Fruit fly (Drosophila melanogaster) whole organism, embryonic: ENCODE measurements around the gene Pex3.

Experiments used
- Atf6 ChIP-seq: fragments of 200-800 bp; sonication (Bioruptor generic); IDR thresholded peaks from 2 replicates; pipeline ENCODE4 v1.3.6; 2022; ENCODE audit warnings: missing biosample characterization, missing genetic modification characterization
- B-H1 ChIP-seq: fragments of 200-800 bp; sonication (Bioruptor generic); IDR thresholded peaks from 3 replicates; pipeline ENCODE4 v1.3.6; 2022; ENCODE audit warnings: missing biosample characterization, missing genetic modification characterization
- CG10147 ChIP-seq: fragments of 200-800 bp; sonication (Bioruptor generic); optimal IDR thresholded peaks from 2 replicates; lab custom pipeline; 2019; ENCODE audit warnings: missing biosample characterization, mild to moderate bottlenecking, missing genetic modification characterization, moderate library complexity
- CG10959 ChIP-seq: fragments of 200-800 bp; sonication (Bioruptor generic); IDR thresholded peaks from 2 replicates; pipeline ENCODE4 v1.3.6; 2022; ENCODE audit warnings: missing biosample characterization, missing genetic modification characterization
- CG11093 ChIP-seq: fragments of 200-800 bp; sonication (Bioruptor generic); IDR thresholded peaks from 3 replicates; pipeline ENCODE4 v1.3.6; 2022; ENCODE audit warnings: missing biosample characterization, missing genetic modification characterization
- CG11504 ChIP-seq: fragments of 200-800 bp; sonication (Bioruptor generic); optimal IDR thresholded peaks from 3 replicates; lab custom pipeline; 2019; ENCODE audit warnings: missing biosample characterization, mild to moderate bottlenecking, missing genetic modification characterization, moderate library complexity
- CG13287 ChIP-seq: fragments of 200-800 bp; sonication (Bioruptor generic); IDR thresholded peaks from 2 replicates; pipeline ENCODE4 v1.3.6; 2022; ENCODE audit warnings: missing biosample characterization, missing genetic modification characterization; ENCODE audit not compliant: partially characterized antibody
- CG13775 ChIP-seq: fragments of 200-800 bp; sonication (Bioruptor generic); optimal IDR thresholded peaks from 3 replicates; lab custom pipeline; 2017; ENCODE audit warnings: missing biosample characterization, mild to moderate bottlenecking, missing genetic modification characterization
- CG17359 ChIP-seq: fragments of 200-800 bp; sonication (Bioruptor generic); optimal IDR thresholded peaks from 3 replicates; lab custom pipeline; 2018; ENCODE audit warnings: missing biosample characterization, mild to moderate bottlenecking, missing genetic modification characterization, moderate library complexity
- CG17568 ChIP-seq: fragments of 200-800 bp; sonication (Bioruptor generic); optimal IDR thresholded peaks from 2 replicates; lab custom pipeline; 2018; ENCODE audit warnings: missing biosample characterization, mild to moderate bottlenecking, missing genetic modification characterization, moderate library complexity
- CG30020 ChIP-seq: fragments of 200-800 bp; optimal IDR thresholded peaks from 2 replicates; lab custom pipeline; 2019; ENCODE audit warnings: missing biosample characterization, mild to moderate bottlenecking, missing genetic modification characterization, moderate library complexity
- CG30403 ChIP-seq: fragments of 200-800 bp; sonication (Bioruptor generic); optimal IDR thresholded peaks from 3 replicates; lab custom pipeline; 2016; ENCODE audit warnings: missing biosample characterization, missing genetic modification characterization
- CG3995 ChIP-seq: fragments of 200-800 bp; sonication (Bioruptor generic); optimal IDR thresholded peaks from 3 replicates; lab custom pipeline; 2016; ENCODE audit warnings: missing biosample characterization, missing genetic modification characterization
- CG4360 ChIP-seq: fragments of 200-800 bp; sonication (Bioruptor generic); IDR thresholded peaks from 2 replicates; pipeline ENCODE4 v1.3.6; 2022; ENCODE audit warnings: missing biosample characterization, missing genetic modification characterization
- CG4617 ChIP-seq: fragments of 200-800 bp; sonication (Bioruptor generic); optimal IDR thresholded peaks from 3 replicates; lab custom pipeline; 2016; ENCODE audit warnings: missing biosample characterization, missing genetic modification characterization, borderline replicate concordance
- CG4854 ChIP-seq: fragments of 200-800 bp; sonication (Bioruptor generic); optimal IDR thresholded peaks from 2 replicates; lab custom pipeline; 2016; ENCODE audit warnings: missing biosample characterization, missing genetic modification characterization, inconsistent platforms
- CG6175 ChIP-seq: fragments of 200-800 bp; sonication (Bioruptor generic); IDR thresholded peaks from 3 replicates; pipeline ENCODE4 v1.3.6; 2022; ENCODE audit warnings: missing biosample characterization, missing genetic modification characterization
- CG7839 ChIP-seq: fragments of 200-800 bp; sonication (Bioruptor generic); optimal IDR thresholded peaks from 3 replicates; lab custom pipeline; 2018; ENCODE audit warnings: missing biosample characterization, mild to moderate bottlenecking, missing genetic modification characterization, moderate library complexity
- CG7987 ChIP-seq: fragments of 200-800 bp; sonication (Bioruptor generic); optimal IDR thresholded peaks from 2 replicates; lab custom pipeline; 2018; ENCODE audit warnings: missing biosample characterization, mild to moderate bottlenecking, missing genetic modification characterization, moderate library complexity
- CTCF ChIP-seq: fragments of 200-800 bp; sonication (Bioruptor generic); optimal IDR thresholded peaks from 2 replicates; lab custom pipeline; 2017; ENCODE audit warnings: missing biosample characterization, mild to moderate bottlenecking, missing genetic modification characterization, moderate library complexity
- CoRest ChIP-seq: fragments of 200-800 bp; sonication (Bioruptor generic); optimal IDR thresholded peaks from 3 replicates; lab custom pipeline; 2018; ENCODE audit warnings: missing biosample characterization, mild to moderate bottlenecking, missing genetic modification characterization, moderate library complexity
- Ets97D ChIP-seq: fragments of 200-800 bp; sonication (Bioruptor generic); optimal IDR thresholded peaks from 3 replicates; lab custom pipeline; 2016; ENCODE audit warnings: missing biosample characterization, missing genetic modification characterization
- Hey ChIP-seq: fragments of 200-800 bp; sonication (Bioruptor generic); optimal IDR thresholded peaks from 3 replicates; lab custom pipeline; 2018; ENCODE audit warnings: missing biosample characterization, mild to moderate bottlenecking, missing genetic modification characterization
- Lim3 ChIP-seq: fragments of 200-800 bp; sonication (Bioruptor generic); IDR thresholded peaks from 2 replicates; pipeline ENCODE4 v1.3.6; 2022; ENCODE audit warnings: missing biosample characterization, missing genetic modification characterization
- Myb ChIP-seq: fragments of 200-800 bp; sonication (Bioruptor generic); optimal IDR thresholded peaks from 2 replicates; lab custom pipeline; 2016; ENCODE audit warnings: missing biosample characterization, missing genetic modification characterization
- NC2β ChIP-seq: fragments of 200-800 bp; sonication (Bioruptor generic); optimal IDR thresholded peaks from 2 replicates; lab custom pipeline; 2016; ENCODE audit warnings: missing biosample characterization, missing genetic modification characterization
- Poxn ChIP-seq: fragments of 200-800 bp; sonication (Bioruptor generic); IDR thresholded peaks from 2 replicates; pipeline ENCODE4 v1.3.6; 2022; ENCODE audit warnings: missing biosample characterization, missing genetic modification characterization
- Sox100B ChIP-seq: fragments of 200-800 bp; sonication (Bioruptor generic); optimal IDR thresholded peaks from 3 replicates; lab custom pipeline; 2018; ENCODE audit warnings: missing biosample characterization, mild to moderate bottlenecking, missing genetic modification characterization
- Taf1 ChIP-seq: fragments of 200-800 bp; sonication (Bioruptor generic); IDR thresholded peaks from 2 replicates; pipeline ENCODE4 v1.3.6; 2022; ENCODE audit warnings: missing biosample characterization, missing genetic modification characterization
- Xrp1 ChIP-seq: fragments of 200-800 bp; sonication (Bioruptor generic); IDR thresholded peaks from 2 replicates; pipeline ENCODE4 v1.3.6; 2022; ENCODE audit warnings: missing biosample characterization, missing genetic modification characterization
- amos ChIP-seq: fragments of 200-800 bp; sonication (Bioruptor generic); IDR thresholded peaks from 2 replicates; pipeline ENCODE4 v1.3.6; 2022; ENCODE audit warnings: missing biosample characterization, missing genetic modification characterization; ENCODE audit not compliant: partially characterized antibody
- ap ChIP-seq: fragments of 200-800 bp; sonication (Bioruptor generic); IDR thresholded peaks from 2 replicates; pipeline ENCODE4 v1.3.6; 2022; ENCODE audit warnings: missing biosample characterization, missing genetic modification characterization
- ara ChIP-seq: fragments of 200-800 bp; sonication (Bioruptor generic); IDR thresholded peaks from 2 replicates; pipeline ENCODE4 v1.3.6; 2022; ENCODE audit warnings: missing biosample characterization, missing genetic modification characterization
- az2 ChIP-seq: fragments of 200-800 bp; sonication (Bioruptor generic); optimal IDR thresholded peaks from 3 replicates; lab custom pipeline; 2016; ENCODE audit warnings: missing biosample characterization, missing genetic modification characterization
- bowl ChIP-seq: fragments of 200-800 bp; sonication (Bioruptor generic); IDR thresholded peaks from 2 replicates; pipeline ENCODE4 v1.3.6; 2022; ENCODE audit warnings: missing biosample characterization, missing genetic modification characterization
- fd64A ChIP-seq: fragments of 200-800 bp; sonication (Bioruptor generic); optimal IDR thresholded peaks from 3 replicates; lab custom pipeline; 2018; ENCODE audit warnings: missing biosample characterization, mild to moderate bottlenecking, missing genetic modification characterization
- fd96Cb ChIP-seq: fragments of 200-800 bp; sonication (Bioruptor generic); optimal IDR thresholded peaks from 2 replicates; lab custom pipeline; 2018; ENCODE audit warnings: missing biosample characterization, mild to moderate bottlenecking, missing genetic modification characterization, moderate library complexity
- gfzf ChIP-seq: fragments of 200-800 bp; sonication (Bioruptor generic); optimal IDR thresholded peaks from 2 replicates; lab custom pipeline; 2016; ENCODE audit warnings: missing biosample characterization, mild to moderate bottlenecking, missing genetic modification characterization, moderate library complexity
- gro ChIP-seq: fragments of 200-800 bp; sonication (Bioruptor generic); optimal IDR thresholded peaks from 2 replicates; lab custom pipeline; 2016; ENCODE audit warnings: missing biosample characterization, missing genetic modification characterization
- hb ChIP-seq: fragments of 200-800 bp; sonication (Bioruptor generic); IDR thresholded peaks from 3 replicates; pipeline ENCODE4 v1.3.6; 2022; ENCODE audit warnings: missing biosample characterization, missing genetic modification characterization; ENCODE audit not compliant: partially characterized antibody
- her ChIP-seq: fragments of 200-800 bp; sonication (Bioruptor generic); optimal IDR thresholded peaks from 2 replicates; lab custom pipeline; 2016; ENCODE audit warnings: missing biosample characterization, missing genetic modification characterization
- jigr1 ChIP-seq: fragments of 200-800 bp; sonication (Bioruptor generic); IDR thresholded peaks from 3 replicates; pipeline ENCODE4 v1.3.6; 2022; ENCODE audit warnings: missing biosample characterization, missing genetic modification characterization
- jumu ChIP-seq: fragments of 200-800 bp; sonication (Bioruptor generic); optimal IDR thresholded peaks from 3 replicates; lab custom pipeline; 2016; ENCODE audit warnings: missing biosample characterization, missing genetic modification characterization
- klu ChIP-seq: fragments of 200-800 bp; sonication (Bioruptor generic); IDR thresholded peaks from 2 replicates; pipeline ENCODE4 v1.3.6; 2022; ENCODE audit warnings: missing biosample characterization, missing genetic modification characterization
- lab ChIP-seq: fragments of 200-800 bp; sonication (Bioruptor generic); optimal IDR thresholded peaks from 3 replicates; lab custom pipeline; 2017; ENCODE audit warnings: missing biosample characterization, missing genetic modification characterization, mild to moderate bottlenecking, moderate library complexity, missing genetic modification reagents
- nmo ChIP-seq: fragments of 200-800 bp; sonication (Bioruptor generic); optimal IDR thresholded peaks from 2 replicates; lab custom pipeline; 2018; ENCODE audit warnings: missing biosample characterization, mild to moderate bottlenecking, missing genetic modification characterization, moderate library complexity
- onecut ChIP-seq: fragments of 200-800 bp; sonication (Bioruptor generic); IDR thresholded peaks from 2 replicates; pipeline ENCODE4 v1.3.6; 2022; ENCODE audit warnings: missing biosample characterization, missing genetic modification characterization
- pho ChIP-seq: fragments of 200-800 bp; sonication (Bioruptor generic); optimal IDR thresholded peaks from 2 replicates; lab custom pipeline; 2016; ENCODE audit warnings: missing biosample characterization, missing genetic modification characterization
- pzg ChIP-seq: fragments of 200-800 bp; sonication (Bioruptor generic); optimal IDR thresholded peaks from 3 replicates; lab custom pipeline; 2018; ENCODE audit warnings: missing biosample characterization, mild to moderate bottlenecking, missing genetic modification characterization, moderate library complexity

Gene Pex3

dm6 chr3L:15098659-15099512 is 45.3 kb upstream of the Pex3 start (continued):
- peak; percentile 7 for TF ChIP-seq Hey (tag; lab: Kevin White, UChicago)
- TF ChIP-seq CG17359 (tag; lab: Kevin White, UChicago) = peak; percentile 91
- peak; percentile 71; the same call in 1 of the 3 replicates for TF ChIP-seq B-H1 (GFP tag; lab: Robert Waterston, UW)
- peak; percentile 69 for TF ChIP-seq ara (GFP tag; lab: Robert Waterston, UW)
- peak; percentile 75 for TF ChIP-seq CG13775 (GFP tag; lab: Kevin White, UChicago)
- TF ChIP-seq Poxn (GFP tag; lab: Robert Waterston, UW) = no peak
- TF ChIP-seq gfzf (GFP tag; lab: Kevin White, UChicago) = no peak
- no peak for TF ChIP-seq CG4854 (GFP tag; lab: Kevin White, UChicago)
- TF ChIP-seq gro (GFP tag; lab: Kevin White, UChicago) = no peak
- TF ChIP-seq fd64A = no peak
- TF ChIP-seq klu = no peak; the same call in 1 of the 2 replicates
- TF ChIP-seq CG17568 = peak; percentile 67
- peak; percentile 29 for TF ChIP-seq CG30020 (tag; lab: Kevin White, UChicago)
- TF ChIP-seq CG10959 (GFP tag; lab: Robert Waterston, UW) = peak; percentile 70
- TF ChIP-seq onecut (GFP tag; lab: Robert Waterston, UW) = peak; percentile 69; the same call in 1 of the 2 replicates
- TF ChIP-seq CG10147 = peak; percentile 95
- TF ChIP-seq Xrp1 (GFP tag; lab: Robert Waterston, UW) = peak; percentile 94
- peak; percentile 32 for TF ChIP-seq CTCF (GFP tag; lab: Kevin White, UChicago)
- TF ChIP-seq az2 (GFP tag; lab: Kevin White, UChicago) = peak; percentile 80
- TF ChIP-seq hb = no peak
- 0 out of 3 replicates have a peak, but pooled peaks have one; percentile 13 for TF ChIP-seq CG6175 (GFP tag; lab: Robert Waterston, UW)
- peak; percentile 91 for TF ChIP-seq CG11504 (tag; lab: Kevin White, UChicago)
- TF ChIP-seq jumu (GFP tag; lab: Kevin White, UChicago) = peak; percentile 3
- TF ChIP-seq ap (GFP tag; lab: Robert Waterston, UW) = peak; percentile 79
- no peak for TF ChIP-seq Myb (GFP tag; lab: Kevin White, UChicago)
- no peak for TF ChIP-seq NC2β (GFP tag; lab: Kevin White, UChicago)
- TF ChIP-seq Lim3 (GFP tag; lab: Robert Waterston, UW) = no peak
- TF ChIP-seq amos = no peak
- TF ChIP-seq lab (GFP tag; lab: Kevin White, UChicago) = peak; percentile 90
- TF ChIP-seq CG3995 (GFP tag; lab: Kevin White, UChicago) = no peak
- peak; percentile 83 for TF ChIP-seq CG4360 (GFP tag; lab: Robert Waterston, UW)
- TF ChIP-seq pzg (GFP tag; lab: Kevin White, UChicago) = no peak
- TF ChIP-seq CG4617 (GFP tag; lab: Kevin White, UChicago) = no peak
- TF ChIP-seq fd96Cb = peak; percentile 94
- TF ChIP-seq CG13287 = no peak
- peak; percentile 87 for TF ChIP-seq CG7839 (tag; lab: Kevin White, UChicago)
- no peak; the same call in 2 of the 3 replicates for TF ChIP-seq CG11093 (GFP tag; lab: Robert Waterston, UW)
- TF ChIP-seq CoRest (tag; lab: Kevin White, UChicago) = peak; percentile 83
- TF ChIP-seq bowl (GFP tag; lab: Robert Waterston, UW) = no peak
- TF ChIP-seq jigr1 (GFP tag; lab: Robert Waterston, UW) = 0 out of 3 replicates have a peak, but pooled peaks have one; percentile 7
- peak; percentile 67 for TF ChIP-seq Atf6 (GFP tag; lab: Robert Waterston, UW)
- no peak for TF ChIP-seq pho
- no peak for TF ChIP-seq Ets97D (GFP tag; lab: Kevin White, UChicago)
- peak; percentile 85 for TF ChIP-seq nmo (GFP tag; lab: Kevin White, UChicago)
- peak; percentile 95 for TF ChIP-seq Sox100B
- TF ChIP-seq her (GFP tag; lab: Kevin White, UChicago) = peak; percentile 34
- no peak for TF ChIP-seq Taf1 (GFP tag; lab: Robert Waterston, UW)
- peak; percentile 67 for TF ChIP-seq CG7987
- TF ChIP-seq CG30403 (GFP tag; lab: Kevin White, UChicago) = peak; percentile 85
